Worm (Caenorhabditis elegans) whole organism, mixed stage, embryonic: Measurements from ENCODE around the gene sut-2.

Source experiments
- blmp-1 ChIP-seq: fragments of 150-350 bp; optimal IDR thresholded peaks from 2 replicates; lab custom pipeline; 2014; ENCODE audit warnings: missing biosample characterization, missing genetic modification characterization
- flh-1 ChIP-seq: fragments of 200-800 bp; sonication (Bioruptor generic); optimal IDR thresholded peaks from 2 replicates; lab custom pipeline; 2018; ENCODE audit warnings: mild to moderate bottlenecking, missing genetic modification characterization, moderate library complexity, missing compliant biosample characterization
- unc-39 ChIP-seq: fragments of 150-350 bp; optimal IDR thresholded peaks from 2 replicates; lab custom pipeline; 2014; ENCODE audit warnings: missing biosample characterization, missing genetic modification characterization

- TF ChIP-seq blmp-1 (tag; lab: Kevin White, UChicago) (no peak), unc-39 (no peak), flh-1 (GFP tag; lab: Kevin White, UChicago) (no peak)
These were observed 984 bp upstream of the sut-2 start, which contains the start of gene Y61A9LA.3 for ce11 chrV:4570833-4571232.
